Worm (Caenorhabditis elegans): ENCODE measurements around the gene F56C9.3.

ce11 chrIII:7291216-7291615, 19.9 kb upstream of the F56C9.3 start:
- TF ChIP-seq R02D3.7 (tag; optimal IDR thresholded peaks at IDR 0.05) (no peak), ztf-4 (tag; optimal IDR thresholded peaks at IDR 0.05) (no peak), lin-15B (tag; optimal IDR thresholded peaks at IDR 0.05) (no peak), aly-2 (tag; optimal IDR thresholded peaks at IDR 0.05) (no peak), jun-1 (tag; optimal IDR thresholded peaks at IDR 0.05) (no peak), lin-39 (tag; optimal IDR thresholded peaks at IDR 0.05) (no peak), nhr-12 (tag; optimal IDR thresholded peaks at IDR 0.05) (no peak), egl-27 (tag; optimal IDR thresholded peaks at IDR 0.05) (no peak), nhr-76 (tag; optimal IDR thresholded peaks at IDR 0.05) (no peak), snpc-4 (tag; optimal IDR thresholded peaks at IDR 0.05) (no peak), elt-3 (tag; optimal IDR thresholded peaks at IDR 0.05) (no peak), nfya-1 (tag; optimal IDR thresholded peaks at IDR 0.05; ENCODE audit: insufficient read depth) (peak; percentile 27)
